Worm (Caenorhabditis elegans) whole organism, late embryonic: ENCODE data around the gene crls-1.

Experiments
- F13H6.1 ChIP-seq: sonication (generic microtip); optimal IDR thresholded peaks from 2 replicates; lab custom pipeline; 2016; ENCODE audit warnings: missing genetic modification characterization, missing compliant biosample characterization
- K02D7.2 ChIP-seq: sonication (generic microtip); optimal IDR thresholded peaks from 2 replicates; lab custom pipeline; 2017; ENCODE audit warnings: mild to moderate bottlenecking, missing genetic modification characterization, missing compliant biosample characterization
- ceh-9 ChIP-seq: sonication (generic microtip); optimal IDR thresholded peaks from 2 replicates; lab custom pipeline; 2016; ENCODE audit warnings: mild to moderate bottlenecking, missing genetic modification characterization, inconsistent platforms, missing compliant biosample characterization
- ets-4 ChIP-seq: sonication (generic microtip); optimal IDR thresholded peaks from 2 replicates; lab custom pipeline; 2016; ENCODE audit warnings: missing genetic modification characterization, missing compliant biosample characterization
- eyg-1 ChIP-seq: sonication (generic microtip); optimal IDR thresholded peaks from 2 replicates; lab custom pipeline; 2016; ENCODE audit warnings: missing genotype, missing genetic modification characterization, missing compliant biosample characterization
- nfya-1 ChIP-seq: sonication (generic microtip); optimal IDR thresholded peaks from 2 replicates; lab custom pipeline; 2017; ENCODE audit warnings: missing genetic modification characterization, mild to moderate bottlenecking, missing compliant biosample characterization, antibody characterized with exemption, moderate library complexity
- rnt-1 ChIP-seq: sonication (generic microtip); optimal IDR thresholded peaks from 2 replicates; lab custom pipeline; 2016; ENCODE audit warnings: missing genetic modification characterization, missing compliant biosample characterization
- unc-86 ChIP-seq: sonication (generic microtip); optimal IDR thresholded peaks from 2 replicates; lab custom pipeline; 2016; ENCODE audit warnings: missing genetic modification characterization, missing compliant biosample characterization

DNA sequence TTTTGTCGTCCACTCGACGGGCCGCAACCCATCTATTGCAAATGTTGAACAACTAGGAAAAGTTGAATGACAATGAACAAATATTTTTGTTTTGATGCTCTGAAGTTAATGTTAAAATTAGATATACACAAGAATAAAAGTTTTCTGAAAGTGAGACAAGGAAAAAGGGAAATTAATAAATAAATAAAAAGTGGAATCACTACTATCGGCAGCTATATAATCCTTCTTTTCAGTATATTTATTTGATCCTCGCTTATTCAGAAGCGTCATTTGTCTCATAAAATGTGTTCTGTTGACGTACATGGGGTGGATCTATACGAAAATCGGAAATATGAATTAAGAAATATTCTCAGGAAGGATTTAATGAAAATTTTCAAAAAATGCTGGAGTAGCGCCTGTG lies 16.5 kb upstream of the crls-1 start, which contains the start of gene pef-1:
- no peak for TF ChIP-seq F13H6.1 (tag; lab: Kevin White, UChicago)
- no peak for TF ChIP-seq ets-4 (tag; lab: Kevin White, UChicago)
- no peak for TF ChIP-seq nfya-1 (tag; lab: Kevin White, UChicago)
- no peak for TF ChIP-seq rnt-1 (tag; lab: Kevin White, UChicago)
- TF ChIP-seq unc-86 (tag; lab: Kevin White, UChicago) = no peak
- no peak for TF ChIP-seq eyg-1
- TF ChIP-seq K02D7.2 (tag; lab: Kevin White, UChicago) = no peak
- no peak for TF ChIP-seq ceh-9
